Worm (Caenorhabditis elegans) whole organism, young adult: ENCODE data around the gene ceeh-1.
A peak's percentile ranks its signal among the peaks of the same experiment; 100 is the strongest.

Source experiments
- D2030.7 ChIP-seq: fragments of 200-800 bp; sonication (Bioruptor generic); IDR thresholded peaks from 2 replicates; pipeline ENCODE4 v1.3.6; 2022; ENCODE audit warnings: missing genetic modification reagents, missing genetic modification characterization, missing compliant biosample characterization
- akir-1 ChIP-seq: fragments of 200-800 bp; sonication (Bioruptor generic); optimal IDR thresholded peaks from 2 replicates; lab custom pipeline; 2018; ENCODE audit warnings: mild to moderate bottlenecking, missing genetic modification characterization, moderate library complexity, missing compliant biosample characterization
- ama-1 ChIP-seq, 3 experiments: fragments of 150-350 bp in 1 of 3; sonication (generic microtip) in 2 of 3; optimal IDR thresholded peaks; 2 replicates each; lab custom pipeline; 2014 to 2018; ENCODE audit warnings: missing biosample characterization in 2 of 3, missing genetic modification characterization in 2 of 3, missing genetic modification reagents in 2 of 3
- ceh-40 ChIP-seq: fragments of 200-800 bp; sonication (Bioruptor generic); IDR thresholded peaks from 2 replicates; pipeline ENCODE4 v1.3.6; 2022; ENCODE audit warnings: missing genetic modification characterization, missing compliant biosample characterization
- nfya-2 ChIP-seq: fragments of 200-800 bp; sonication (Bioruptor generic); IDR thresholded peaks from 2 replicates; pipeline ENCODE4 v1.3.6; 2022; ENCODE audit warnings: missing genetic modification reagents, missing genetic modification characterization, missing compliant biosample characterization
- rpc-1 ChIP-seq, 2 experiments: fragments of 150-350 bp in 1 of 2; sonication (generic microtip) in 1 of 2; optimal IDR thresholded peaks; 2 replicates each; lab custom pipeline; 2014 to 2018; ENCODE audit warnings: missing biosample characterization in 1 of 2, missing genetic modification characterization in 1 of 2, missing genetic modification reagents in 1 of 2, missing genotype in 1 of 2
- snpc-3.4 ChIP-seq: sonication (generic microtip); optimal IDR thresholded peaks from 2 replicates; lab custom pipeline; 2017; ENCODE audit warnings: missing genetic modification characterization, mild to moderate bottlenecking, missing compliant biosample characterization, antibody characterized with exemption, moderate library complexity, missing genotype, missing genetic modification reagents
- unc-62 ChIP-seq: fragments of 150-350 bp; optimal IDR thresholded peaks from 2 replicates; lab custom pipeline; 2014; ENCODE audit warnings: missing biosample characterization, missing genetic modification reagents, missing genetic modification characterization
- ztf-18 ChIP-seq: sonication (generic microtip); optimal IDR thresholded peaks from 2 replicates; lab custom pipeline; 2016; ENCODE audit warnings: missing genotype, mild to moderate bottlenecking, missing genetic modification characterization, missing compliant biosample characterization

DNA sequence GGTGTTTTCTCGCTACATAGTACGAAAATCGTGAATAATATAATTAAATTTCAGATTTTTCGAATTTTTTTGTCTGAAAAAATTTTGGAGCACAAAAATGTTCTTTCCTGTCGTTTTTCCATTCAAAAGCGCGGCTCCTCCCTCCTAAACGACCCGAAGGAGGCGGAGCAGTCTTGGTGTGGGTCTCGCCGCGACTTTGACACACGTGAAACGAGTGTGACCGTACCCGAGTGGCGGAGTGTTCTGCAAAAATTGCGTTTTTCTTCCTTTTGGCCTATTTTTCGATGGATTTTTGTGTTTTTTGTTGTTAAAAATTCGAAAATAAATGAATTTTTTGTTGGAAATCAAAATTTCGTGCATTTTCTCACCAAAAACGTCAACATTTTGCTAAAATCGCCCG is 38.5 kb downstream of the ceeh-1 start, which contains the start of gene snt-2:
- TF ChIP-seq D2030.7 (GFP tag; lab: Robert Waterston, UW) = peak; percentile 53
- TF ChIP-seq ztf-18 = peak; percentile 36
- no peak for TF ChIP-seq rpc-1 (optimal IDR thresholded peaks at IDR 0.05; lab: Kevin White, UChicago)
- no peak for TF ChIP-seq rpc-1 (tag; optimal IDR thresholded peaks at IDR 0.05; lab: Kevin White, UChicago)
- TF ChIP-seq snpc-3.4 (tag; lab: Kevin White, UChicago) = peak; percentile 19
- TF ChIP-seq ama-1 (optimal IDR thresholded peaks at IDR 0.05; lab: Kevin White, UChicago) = no peak
- TF ChIP-seq ama-1 (GFP tag; optimal IDR thresholded peaks at IDR 0.05; lab: Kevin White, UChicago) = no peak
- no peak for TF ChIP-seq akir-1 (GFP tag; lab: Kevin White, UChicago)
- TF ChIP-seq nfya-2 (GFP tag; lab: Robert Waterston, UW) = no peak
- no peak for TF ChIP-seq ceh-40 (GFP tag; lab: Robert Waterston, UW)
- no peak for TF ChIP-seq unc-62
